Worm (Caenorhabditis elegans): Measurements from ENCODE around the gene Y32G9A.3.

- TF ChIP-seq somi-1 (GFP tag; optimal IDR thresholded peaks at IDR 0.05) (no peak), tbx-9 (tag; optimal IDR thresholded peaks at IDR 0.05; ENCODE audit: borderline replicate concordance) (no peak), madf-3 (GFP tag; IDR thresholded peaks at IDR 0.05) (0 out of 2 replicates have a peak, but pooled peaks have one; percentile 65), K11D2.4 (GFP tag; IDR thresholded peaks at IDR 0.05) (no peak), unc-62 (GFP tag; optimal IDR thresholded peaks at IDR 0.05) (no peak), hlh-12 (tag; optimal IDR thresholded peaks at IDR 0.05) (no peak), lsl-1 (GFP tag; optimal IDR thresholded peaks at IDR 0.05) (no peak), ekl-4 (GFP tag; IDR thresholded peaks at IDR 0.05) (no peak), lin-35 (GFP tag; optimal IDR thresholded peaks at IDR 0.05) (no peak), hsf-1 (GFP tag; IDR thresholded peaks at IDR 0.05) (no peak), atf-7 (tag; optimal IDR thresholded peaks at IDR 0.05) (no peak)
These were observed 36.4 kb upstream of the Y32G9A.3 start for ce11 chrV:1874827-1875226.

All from whole organism, young adult.